Fruit fly (Drosophila melanogaster): ENCODE data around the gene fit.
A peak's percentile ranks its signal among the peaks of the same experiment; 100 is the strongest.

Gene fit

DNA sequence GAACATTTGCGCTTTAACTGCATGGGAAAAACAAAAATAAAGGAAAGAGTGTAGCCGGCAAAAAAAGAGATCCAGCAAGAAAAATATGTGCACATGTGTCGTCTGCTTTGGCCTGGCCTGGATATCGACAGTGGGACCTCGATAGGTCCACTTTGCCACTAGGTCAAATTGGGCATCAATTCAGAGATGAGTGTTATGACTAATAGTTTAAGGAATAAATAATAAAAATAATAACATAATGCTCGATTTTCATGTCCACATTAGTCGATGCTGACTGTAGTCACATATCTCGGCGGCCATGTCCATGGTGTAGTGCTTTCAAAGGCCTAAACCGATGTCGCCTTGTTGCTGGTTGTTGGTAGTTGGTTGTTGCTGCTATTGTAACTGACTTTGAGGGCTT is 13.3 kb upstream of the fit start (continued):
- TF ChIP-seq Rel (GFP tag; optimal IDR thresholded peaks at IDR 0.05) (peak; percentile 58), Rel (tag; optimal IDR thresholded peaks at IDR 0.05) (peak; percentile 58), Sp1 (GFP tag; optimal IDR thresholded peaks at IDR 0.05) (peak; percentile 82), Myc (optimal IDR thresholded peaks at IDR 0.05) (no peak), Abd-B (GFP tag; optimal IDR thresholded peaks at IDR 0.05) (no peak), ey (GFP tag; optimal IDR thresholded peaks at IDR 0.05) (peak; percentile 81), GATAd (GFP tag; optimal IDR thresholded peaks at IDR 0.05) (no peak)

- no peak for TF ChIP-seq dsf (GFP tag; optimal IDR thresholded peaks at IDR 0.05; ENCODE audit: borderline replicate concordance)
- TF ChIP-seq HLH106 (tag; optimal IDR thresholded peaks at IDR 0.05): peak; percentile 57
- no peak for TF ChIP-seq GATAd (GFP tag; optimal IDR thresholded peaks at IDR 0.05)
- no peak for TF ChIP-seq brk (GFP tag; optimal IDR thresholded peaks at IDR 0.05)
- TF ChIP-seq foxo (GFP tag; optimal IDR thresholded peaks at IDR 0.05): peak in 1 of 2 experiments; percentile 15
- peak; percentile 16 for TF ChIP-seq psq (GFP tag; optimal IDR thresholded peaks at IDR 0.05)
- TF ChIP-seq Sp1 (GFP tag; optimal IDR thresholded peaks at IDR 0.05): peak; percentile 51
- TF ChIP-seq dl (GFP tag; optimal IDR thresholded peaks at IDR 0.05; ENCODE audit: insufficient read depth in 1 of 2, partially characterized antibody in 2 of 2): no peak
- peak; percentile 60 for TF ChIP-seq dmrt93B (GFP tag; optimal IDR thresholded peaks at IDR 0.05)
These were observed 12.0 kb upstream of the fit start for dm6 chr3R:21895961-21896875.

dm6 chr3R:21893929-21894328 is 9.7 kb upstream of the fit start:
- TF ChIP-seq br (GFP tag; optimal IDR thresholded peaks at IDR 0.05) (no peak), HLH106 (tag; optimal IDR thresholded peaks at IDR 0.05) (peak; percentile 26), psq (GFP tag; optimal IDR thresholded peaks at IDR 0.05) (peak; percentile 1), pan (optimal IDR thresholded peaks at IDR 0.05) (no peak), foxo (GFP tag; optimal IDR thresholded peaks at IDR 0.05) (peak in 1 of 2 experiments; percentile 22), h (GFP tag; optimal IDR thresholded peaks at IDR 0.05) (peak; percentile 12), Sp1 (GFP tag; optimal IDR thresholded peaks at IDR 0.05) (peak; percentile 20)

dm6 chr3R:21892450-21892849 is 8.2 kb upstream of the fit start:
- TF ChIP-seq N (GFP tag; optimal IDR thresholded peaks at IDR 0.05) (no peak), Sp1 (GFP tag; optimal IDR thresholded peaks at IDR 0.05) (peak; percentile 19), Abd-B (GFP tag; optimal IDR thresholded peaks at IDR 0.05) (no peak), brk (GFP tag; optimal IDR thresholded peaks at IDR 0.05) (no peak), Hr78 (GFP tag; optimal IDR thresholded peaks at IDR 0.05) (no peak), CG32264 (GFP tag; optimal IDR thresholded peaks at IDR 0.05) (no peak)

DNA sequence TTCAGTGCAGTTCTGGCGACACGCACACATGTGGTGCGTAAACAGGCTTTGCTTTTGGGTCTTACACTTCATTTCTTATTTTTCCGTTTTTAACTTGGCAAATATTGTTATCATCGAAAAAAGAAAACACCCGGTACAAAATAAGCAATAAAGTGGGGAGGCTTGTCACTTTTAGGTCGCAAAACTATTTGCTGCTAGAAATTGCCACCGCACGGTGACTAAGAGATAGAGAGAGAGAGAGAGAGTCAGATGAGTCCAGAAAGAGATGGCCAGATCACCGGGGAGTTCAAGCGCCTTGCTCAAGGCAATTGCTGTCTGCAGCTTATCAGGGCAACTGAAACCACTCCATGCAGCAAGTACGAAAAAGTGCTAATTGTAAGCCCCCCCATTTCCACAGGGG is 6.5 kb upstream of the fit start:
- TF ChIP-seq Mio (GFP tag; optimal IDR thresholded peaks at IDR 0.05) (no peak), Rel (GFP tag; optimal IDR thresholded peaks at IDR 0.05) (no peak), Rel (tag; optimal IDR thresholded peaks at IDR 0.05) (peak; percentile 5), CG9705 (GFP tag; optimal IDR thresholded peaks at IDR 0.05) (no peak)

- TF ChIP-seq fru (GFP tag; optimal IDR thresholded peaks at IDR 0.05) (peak; percentile 10), GATAd (GFP tag; optimal IDR thresholded peaks at IDR 0.05) (no peak), Rel (GFP tag; optimal IDR thresholded peaks at IDR 0.05) (no peak), Rel (tag; optimal IDR thresholded peaks at IDR 0.05) (peak; percentile 30), h (GFP tag; optimal IDR thresholded peaks at IDR 0.05) (peak; percentile 23)
These were observed 5.7 kb upstream of the fit start for dm6 chr3R:21889945-21890344.

- TF ChIP-seq CG9705 (GFP tag; optimal IDR thresholded peaks at IDR 0.05): no peak
- TF ChIP-seq Dif (GFP tag; optimal IDR thresholded peaks at IDR 0.05; ENCODE audit: partially characterized antibody): no peak
- no peak for TF ChIP-seq sv (GFP tag; optimal IDR thresholded peaks at IDR 0.05)
- TF ChIP-seq Hr83 (GFP tag; optimal IDR thresholded peaks at IDR 0.05; ENCODE audit: poor library complexity, severe bottlenecking): no peak
- no peak for TF ChIP-seq Abd-B (GFP tag; optimal IDR thresholded peaks at IDR 0.05)
- no peak for TF ChIP-seq Vsx2 (GFP tag; optimal IDR thresholded peaks at IDR 0.05; ENCODE audit: partially characterized antibody)
- no peak for TF ChIP-seq jim (GFP tag; optimal IDR thresholded peaks at IDR 0.05)
- TF ChIP-seq Rel (GFP tag; optimal IDR thresholded peaks at IDR 0.05): no peak
- TF ChIP-seq Rel (tag; optimal IDR thresholded peaks at IDR 0.05): no peak
- peak; percentile 0 for TF ChIP-seq h (GFP tag; optimal IDR thresholded peaks at IDR 0.05)
- TF ChIP-seq Dfd (GFP tag; optimal IDR thresholded peaks at IDR 0.05): no peak
- TF ChIP-seq Jra (GFP tag; optimal IDR thresholded peaks at IDR 0.05): no peak
- no peak for TF ChIP-seq woc (GFP tag; optimal IDR thresholded peaks at IDR 0.05)
- TF ChIP-seq CG32264 (GFP tag; optimal IDR thresholded peaks at IDR 0.05): no peak
- no peak for TF ChIP-seq usp (GFP tag; optimal IDR thresholded peaks at IDR 0.05)
- no peak for TF ChIP-seq sage (GFP tag; optimal IDR thresholded peaks at IDR 0.05)
- TF ChIP-seq tai (GFP tag; optimal IDR thresholded peaks at IDR 0.05): no peak
- TF ChIP-seq dsf (GFP tag; optimal IDR thresholded peaks at IDR 0.05; ENCODE audit: borderline replicate concordance): no peak
These were observed 4.7 kb upstream of the fit start, which contains the start of gene CG43844 for dm6 chr3R:21888696-21889602. CG43844 (plus strand) TSS chr3R:21889539.

Measured in whole organism, wandering third instar larva.